Worm (Caenorhabditis elegans) whole organism, young adult: ENCODE data around the gene T10B5.10.
A peak's percentile ranks its signal among the peaks of the same experiment; 100 is the strongest.

Experiments
- B0019.2 ChIP-seq: fragments of 200-800 bp; sonication (Bioruptor generic); conservative IDR thresholded peaks from 2 replicates; pipeline ENCODE4 v1.3.6; 2022; ENCODE audit warnings: missing genetic modification reagents, missing genetic modification characterization, missing compliant biosample characterization
- B0035.1 ChIP-seq: sonication (generic microtip); optimal IDR thresholded peaks from 2 replicates; lab custom pipeline; 2016; ENCODE audit warnings: missing genetic modification characterization, mild to moderate bottlenecking, missing compliant biosample characterization, missing genotype, missing genetic modification reagents
- B0261.1 ChIP-seq: sonication (generic microtip); optimal IDR thresholded peaks from 2 replicates; lab custom pipeline; 2016; ENCODE audit warnings: mild to moderate bottlenecking, missing genetic modification characterization, moderate library complexity, missing compliant biosample characterization
- F49E8.2 ChIP-seq: sonication (generic microtip); optimal IDR thresholded peaks from 3 replicates; lab custom pipeline; 2017; ENCODE audit warnings: missing genetic modification characterization, mild to moderate bottlenecking, missing compliant biosample characterization, antibody characterized with exemption, moderate library complexity; ENCODE audit not compliant: insufficient read depth
- F52B5.7 ChIP-seq: sonication (generic microtip); optimal IDR thresholded peaks from 2 replicates; lab custom pipeline; 2016; ENCODE audit warnings: mild to moderate bottlenecking, missing genetic modification characterization, missing compliant biosample characterization
- F57A8.1 ChIP-seq: fragments of 200-800 bp; sonication (Bioruptor generic); optimal IDR thresholded peaks from 2 replicates; lab custom pipeline; 2018; ENCODE audit warnings: mild to moderate bottlenecking, missing genetic modification characterization, moderate library complexity, missing compliant biosample characterization
- T07F8.4 ChIP-seq: sonication (generic microtip); optimal IDR thresholded peaks from 2 replicates; lab custom pipeline; 2016; ENCODE audit warnings: mild to moderate bottlenecking, missing genetic modification characterization, moderate library complexity, missing compliant biosample characterization
- Y67H2A.10 ChIP-seq: fragments of 200-800 bp; sonication (Bioruptor generic); conservative IDR thresholded peaks from 2 replicates; pipeline ENCODE4 v1.3.6; 2022; ENCODE audit warnings: missing genetic modification reagents, missing genetic modification characterization, missing compliant biosample characterization
- Y79H2A.3 ChIP-seq: fragments of 200-800 bp; sonication (Bioruptor generic); conservative IDR thresholded peaks from 2 replicates; pipeline ENCODE4 v1.3.6; 2022; ENCODE audit warnings: missing genetic modification reagents, missing genetic modification characterization, missing compliant biosample characterization
- Y95B8A.8 ChIP-seq: fragments of 200-800 bp; sonication (Bioruptor generic); IDR thresholded peaks from 2 replicates; pipeline ENCODE4 v1.3.6; 2022; ENCODE audit warnings: missing genetic modification reagents, missing genetic modification characterization, missing compliant biosample characterization
- aptf-2 ChIP-seq: fragments of 200-800 bp; sonication (Bioruptor generic); conservative IDR thresholded peaks from 2 replicates; pipeline ENCODE4 v1.3.6; 2022; ENCODE audit warnings: missing genetic modification reagents, missing genetic modification characterization, missing compliant biosample characterization
- aptf-3 ChIP-seq: fragments of 200-800 bp; sonication (Bioruptor generic); IDR thresholded peaks from 2 replicates; pipeline ENCODE4 v1.3.6; 2022; ENCODE audit warnings: missing genetic modification characterization, missing compliant biosample characterization
- attf-5 ChIP-seq: fragments of 200-800 bp; sonication (Bioruptor generic); optimal IDR thresholded peaks from 2 replicates; lab custom pipeline; 2018; ENCODE audit warnings: mild to moderate bottlenecking, missing genetic modification characterization, missing compliant biosample characterization
- attf-6 ChIP-seq: fragments of 200-800 bp; sonication (Bioruptor generic); IDR thresholded peaks from 2 replicates; pipeline ENCODE4 v1.3.6; 2022; ENCODE audit warnings: missing genetic modification reagents, missing genetic modification characterization, missing compliant biosample characterization
- bed-2 ChIP-seq: fragments of 200-800 bp; sonication (Bioruptor generic); IDR thresholded peaks from 2 replicates; pipeline ENCODE4 v1.3.6; 2022; ENCODE audit warnings: missing genetic modification reagents, missing genetic modification characterization, missing compliant biosample characterization
- ceh-91 ChIP-seq: fragments of 200-800 bp; sonication (Bioruptor generic); IDR thresholded peaks from 2 replicates; pipeline ENCODE4 v1.3.6; 2022; ENCODE audit warnings: missing genetic modification reagents, missing genetic modification characterization, missing compliant biosample characterization
- efl-1 ChIP-seq: fragments of 150-350 bp; optimal IDR thresholded peaks from 2 replicates; lab custom pipeline; 2014; ENCODE audit warnings: missing biosample characterization, missing genetic modification reagents, missing genetic modification characterization
- egl-44 ChIP-seq: fragments of 200-800 bp; sonication (Bioruptor generic); IDR thresholded peaks from 2 replicates; pipeline ENCODE4 v1.3.6; 2022; ENCODE audit warnings: missing genetic modification reagents, missing genetic modification characterization, missing compliant biosample characterization
- ekl-4 ChIP-seq: fragments of 200-800 bp; sonication (Bioruptor generic); IDR thresholded peaks from 2 replicates; pipeline ENCODE4 v1.3.6; 2022; ENCODE audit warnings: missing genetic modification reagents, missing genetic modification characterization, missing compliant biosample characterization
- him-1 ChIP-seq: sonication (generic microtip); optimal IDR thresholded peaks from 2 replicates; lab custom pipeline; 2016; ENCODE audit warnings: missing genotype, missing genetic modification reagents, missing genetic modification characterization, missing compliant biosample characterization
- hmg-1.2 ChIP-seq: fragments of 200-800 bp; sonication (Bioruptor generic); IDR thresholded peaks from 2 replicates; pipeline ENCODE4 v1.3.6; 2022; ENCODE audit warnings: missing genetic modification reagents, missing genetic modification characterization, missing compliant biosample characterization
- hrde-1 ChIP-seq: sonication (generic microtip); optimal IDR thresholded peaks from 2 replicates; lab custom pipeline; 2016; ENCODE audit warnings: missing genetic modification characterization, mild to moderate bottlenecking, missing compliant biosample characterization, moderate library complexity, missing genotype, missing genetic modification reagents, borderline replicate concordance
- hsf-1 ChIP-seq: fragments of 200-800 bp; sonication (Bioruptor generic); IDR thresholded peaks from 2 replicates; pipeline ENCODE4 v1.3.6; 2022; ENCODE audit warnings: missing genetic modification reagents, missing genetic modification characterization, missing compliant biosample characterization
- lin-26 ChIP-seq: fragments of 200-800 bp; sonication (Bioruptor generic); IDR thresholded peaks from 2 replicates; pipeline ENCODE4 v1.3.6; 2022; ENCODE audit warnings: missing genetic modification reagents, missing genetic modification characterization, missing compliant biosample characterization
- lin-40 ChIP-seq: sonication (generic microtip); optimal IDR thresholded peaks from 2 replicates; lab custom pipeline; 2016; ENCODE audit warnings: missing genetic modification characterization, mild to moderate bottlenecking, missing compliant biosample characterization, missing genotype, missing genetic modification reagents
- lin-54 ChIP-seq: fragments of 200-800 bp; sonication (Bioruptor generic); optimal IDR thresholded peaks from 2 replicates; lab custom pipeline; 2018; ENCODE audit warnings: mild to moderate bottlenecking, missing genetic modification characterization, missing compliant biosample characterization
- madf-10 ChIP-seq: sonication (generic microtip); optimal IDR thresholded peaks from 2 replicates; lab custom pipeline; 2016; ENCODE audit warnings: mild to moderate bottlenecking, missing genetic modification characterization, missing compliant biosample characterization
- madf-3 ChIP-seq: fragments of 200-800 bp; sonication (Bioruptor generic); IDR thresholded peaks from 2 replicates; pipeline ENCODE4 v1.3.6; 2022; ENCODE audit warnings: missing genetic modification reagents, missing genetic modification characterization, missing compliant biosample characterization
- madf-6 ChIP-seq: fragments of 200-800 bp; sonication (Bioruptor generic); IDR thresholded peaks from 2 replicates; pipeline ENCODE4 v1.3.6; 2022; ENCODE audit warnings: missing genetic modification reagents, missing genetic modification characterization, missing compliant biosample characterization
- madf-8 ChIP-seq: fragments of 200-800 bp; sonication (Bioruptor generic); conservative IDR thresholded peaks from 2 replicates; pipeline ENCODE4 v1.3.6; 2022; ENCODE audit warnings: missing genetic modification reagents, missing genetic modification characterization, missing compliant biosample characterization
- mxl-1 ChIP-seq: sonication (generic microtip); optimal IDR thresholded peaks from 2 replicates; lab custom pipeline; 2016; ENCODE audit warnings: missing genetic modification characterization, missing compliant biosample characterization
- pbrm-1 ChIP-seq: fragments of 200-800 bp; sonication (Bioruptor generic); IDR thresholded peaks from 2 replicates; pipeline ENCODE4 v1.3.6; 2022; ENCODE audit warnings: missing genetic modification reagents, missing genetic modification characterization, missing compliant biosample characterization
- rcor-1 ChIP-seq: fragments of 200-800 bp; sonication (Bioruptor generic); IDR thresholded peaks from 2 replicates; pipeline ENCODE4 v1.3.6; 2022; ENCODE audit warnings: missing genetic modification reagents, missing genetic modification characterization, missing compliant biosample characterization
- sea-2 ChIP-seq: fragments of 200-800 bp; sonication (Bioruptor generic); IDR thresholded peaks from 2 replicates; pipeline ENCODE4 v1.3.6; 2022; ENCODE audit warnings: missing genetic modification characterization, missing compliant biosample characterization
- snpc-4 ChIP-seq, 5 experiments: fragments of 150-350 bp in 1 of 5; sonication (generic microtip) in 4 of 5; optimal IDR thresholded peaks; 2 replicates each; lab custom pipeline; 2014 to 2018; ENCODE audit warnings: missing genetic modification characterization in 5 of 5, missing biosample characterization in 3 of 5, antibody characterized with exemption in 2 of 5, mild to moderate bottlenecking in 2 of 5, missing compliant biosample characterization in 2 of 5, missing genotype in 2 of 5, moderate library complexity in 2 of 5, missing genetic modification reagents in 1 of 5
- tlf-1 ChIP-seq: fragments of 200-800 bp; sonication (Bioruptor generic); optimal IDR thresholded peaks from 2 replicates; lab custom pipeline; 2018; ENCODE audit warnings: mild to moderate bottlenecking, missing genetic modification characterization, missing compliant biosample characterization
- unc-130 ChIP-seq: sonication (generic microtip); optimal IDR thresholded peaks from 2 replicates; lab custom pipeline; 2016; ENCODE audit warnings: missing genetic modification reagents, missing genetic modification characterization, missing compliant biosample characterization
- unc-62 ChIP-seq: fragments of 150-350 bp; optimal IDR thresholded peaks from 2 replicates; lab custom pipeline; 2014; ENCODE audit warnings: missing biosample characterization, missing genetic modification reagents, missing genetic modification characterization
- xnd-1 ChIP-seq: sonication (generic microtip); optimal IDR thresholded peaks from 2 replicates; lab custom pipeline; 2016; ENCODE audit warnings: missing genotype, missing genetic modification reagents, missing genetic modification characterization, missing compliant biosample characterization
- zfh-2 ChIP-seq: fragments of 200-800 bp; sonication (Bioruptor generic); conservative IDR thresholded peaks from 2 replicates; pipeline ENCODE4 v1.3.6; 2022; ENCODE audit warnings: missing genetic modification reagents, missing genetic modification characterization, missing compliant biosample characterization
- ztf-18 ChIP-seq: sonication (generic microtip); optimal IDR thresholded peaks from 2 replicates; lab custom pipeline; 2016; ENCODE audit warnings: missing genotype, mild to moderate bottlenecking, missing genetic modification characterization, missing compliant biosample characterization
- ztf-25 ChIP-seq: fragments of 200-800 bp; sonication (Bioruptor generic); IDR thresholded peaks from 2 replicates; pipeline ENCODE4 v1.3.6; 2022; ENCODE audit warnings: missing genetic modification reagents, missing genetic modification characterization, missing compliant biosample characterization
- ztf-28 ChIP-seq: fragments of 200-800 bp; sonication (Bioruptor generic); IDR thresholded peaks from 2 replicates; pipeline ENCODE4 v1.3.6; 2022; ENCODE audit warnings: missing genetic modification reagents, missing genetic modification characterization, missing compliant biosample characterization
- ztf-3 ChIP-seq: fragments of 200-800 bp; sonication (Bioruptor generic); optimal IDR thresholded peaks from 2 replicates; lab custom pipeline; 2018; ENCODE audit warnings: mild to moderate bottlenecking, missing genetic modification characterization, missing compliant biosample characterization

Gene T10B5.10

ce11 chrV:1870515-1870940, 14.5 kb upstream of the T10B5.10 start (continued):
- TF ChIP-seq hsf-1 (peak; percentile 59; the same call in 1 of the 2 replicates), him-1 (no peak), Y67H2A.10 (peak; percentile 33; the same call in 1 of the 2 replicates), F49E8.2 (peak; percentile 54), hrde-1 (peak; percentile 11), unc-62 (GFP tag; lab: Kevin White, UChicago) (no peak), madf-8 (peak; percentile 25; the same call in 1 of the 2 replicates), aptf-3 (GFP tag; lab: Robert Waterston, UW) (0 out of 2 replicates have a peak, but pooled peaks have one; percentile 54), snpc-4 (GFP tag; optimal IDR thresholded peaks at IDR 0.05; lab: Kevin White, UChicago) (no peak), snpc-4 (tag; optimal IDR thresholded peaks at IDR 0.05; lab: Kevin White, UChicago) (peak in 2 of 4 experiments; percentile 2 to 9), mxl-1 (tag; lab: Kevin White, UChicago) (no peak), B0019.2 (GFP tag; lab: Robert Waterston, UW) (peak; percentile 48; the same call in 1 of the 2 replicates), madf-6 (GFP tag; lab: Robert Waterston, UW) (peak; percentile 70), Y95B8A.8 (GFP tag; lab: Robert Waterston, UW) (0 out of 2 replicates have a peak, but pooled peaks have one; percentile 52), xnd-1 (tag; lab: Kevin White, UChicago) (peak; percentile 46), lin-40 (tag; lab: Kevin White, UChicago) (no peak), unc-130 (GFP tag; lab: Kevin White, UChicago) (peak; percentile 39), ekl-4 (GFP tag; lab: Robert Waterston, UW) (peak; percentile 59; the same call in 1 of the 2 replicates), madf-3 (peak; percentile 60; the same call in 1 of the 2 replicates), ztf-25 (GFP tag; lab: Robert Waterston, UW) (peak; percentile 19; the same call in 1 of the 2 replicates)

ce11 chrV:1869682-1870081, 13.6 kb upstream of the T10B5.10 start, which contains the start of gene T10B5.3:
TSS of gene T10B5.3 (minus strand) at chrV:1869782.
- no peak for TF ChIP-seq pbrm-1 (GFP tag; lab: Robert Waterston, UW)
- TF ChIP-seq hrde-1 = no peak
- no peak for TF ChIP-seq ztf-28 (GFP tag; lab: Robert Waterston, UW)
- no peak for TF ChIP-seq Y95B8A.8 (GFP tag; lab: Robert Waterston, UW)
- TF ChIP-seq attf-6 (GFP tag; lab: Robert Waterston, UW) = no peak
- TF ChIP-seq B0261.1 = no peak
- TF ChIP-seq hmg-1.2 (GFP tag; lab: Robert Waterston, UW) = no peak
- no peak for TF ChIP-seq sea-2 (GFP tag; lab: Robert Waterston, UW)
- TF ChIP-seq aptf-2 (GFP tag; lab: Robert Waterston, UW) = no peak
- TF ChIP-seq zfh-2 (GFP tag; lab: Robert Waterston, UW) = no peak
- no peak for TF ChIP-seq lin-54 (GFP tag; lab: Kevin White, UChicago)
- TF ChIP-seq B0035.1 (tag; lab: Kevin White, UChicago) = no peak
- TF ChIP-seq F52B5.7 (tag; lab: Kevin White, UChicago) = no peak
- TF ChIP-seq efl-1 (GFP tag; lab: Kevin White, UChicago) = no peak

- TF ChIP-seq T07F8.4 (no peak), lin-40 (tag; lab: Kevin White, UChicago) (peak; percentile 89), attf-6 (GFP tag; lab: Robert Waterston, UW) (peak; percentile 84), F57A8.1 (GFP tag; lab: Kevin White, UChicago) (no peak), ceh-91 (GFP tag; lab: Robert Waterston, UW) (peak; percentile 93), ztf-18 (peak; percentile 100), egl-44 (GFP tag; lab: Robert Waterston, UW) (peak; percentile 79; the same call in 1 of the 2 replicates), tlf-1 (GFP tag; lab: Kevin White, UChicago) (peak; percentile 92), madf-10 (tag; lab: Kevin White, UChicago) (peak; percentile 58), Y79H2A.3 (GFP tag; lab: Robert Waterston, UW) (peak; percentile 77; the same call in 1 of the 2 replicates), bed-2 (GFP tag; lab: Robert Waterston, UW) (0 out of 2 replicates have a peak, but pooled peaks have one; percentile 47), rcor-1 (GFP tag; lab: Robert Waterston, UW) (peak; percentile 95), attf-5 (GFP tag; lab: Kevin White, UChicago) (peak; percentile 96), lin-26 (GFP tag; lab: Robert Waterston, UW) (peak; percentile 64; the same call in 1 of the 2 replicates), ztf-3 (GFP tag; lab: Kevin White, UChicago) (no peak)
Measured at ce11 chrV:1868596-1869263, 12.7 kb upstream of the T10B5.10 start, which contains the start of gene knl-3. TSS of gene knl-3 (plus strand) at chrV:1869213.
